Worm (Caenorhabditis elegans): Measurements from ENCODE around the gene sri-43.
"Not testable (repeated sequence)": the region's sequence is repeated elsewhere in the genome, so short reads cannot be mapped to it uniquely, and the experiment has no call there.

- not testable (repeated sequence) for TF ChIP-seq C38D4.7 (GFP tag; optimal IDR thresholded peaks at IDR 0.05); elt-2 (tag; optimal IDR thresholded peaks at IDR 0.05); F13H6.1 (tag; optimal IDR thresholded peaks at IDR 0.05); K09A11.1 (tag; optimal IDR thresholded peaks at IDR 0.05; ENCODE audit: insufficient read depth)
Measured at ce11 chrII:3191544-3191943, 47.1 kb upstream of the sri-43 start, which contains the start of gene Y27F2A.9.
